Worm (Caenorhabditis elegans): ENCODE results near the gene ceh-43.

ce11 chrIII:4495250-4495649, 45.5 kb upstream of the ceh-43 start:
- TF ChIP-seq hnd-1 (tag; optimal IDR thresholded peaks at IDR 0.05): no peak
- no peak for TF ChIP-seq sea-1 (GFP tag; conservative IDR thresholded peaks at IDR 0.05)
